Fruit fly (Drosophila melanogaster) whole organism, embryonic: ENCODE measurements around the gene CG8851.

Source experiments
- Adf1 ChIP-seq: fragments of 200-800 bp; sonication (Bioruptor generic); IDR thresholded peaks from 2 replicates; pipeline ENCODE4 v1.3.6; 2022; ENCODE audit warnings: missing biosample characterization, missing genetic modification characterization
- CG10267 ChIP-seq: fragments of 200-800 bp; sonication (Bioruptor generic); optimal IDR thresholded peaks from 2 replicates; lab custom pipeline; 2018; ENCODE audit warnings: missing biosample characterization, mild to moderate bottlenecking, missing genetic modification characterization, moderate library complexity
- CG10431 ChIP-seq: fragments of 200-800 bp; sonication (Bioruptor generic); optimal IDR thresholded peaks from 3 replicates; lab custom pipeline; 2018; ENCODE audit warnings: missing biosample characterization, mild to moderate bottlenecking, missing genetic modification characterization
- CG11456 ChIP-seq: fragments of 200-800 bp; sonication (Bioruptor generic); IDR thresholded peaks from 3 replicates; pipeline ENCODE4 v1.3.6; 2022; ENCODE audit warnings: missing biosample characterization, missing genetic modification characterization
- CG12104 ChIP-seq: fragments of 200-800 bp; sonication (Bioruptor generic); optimal IDR thresholded peaks from 3 replicates; lab custom pipeline; 2016; ENCODE audit warnings: missing biosample characterization, missing genetic modification characterization
- CG12659 ChIP-seq: fragments of 200-800 bp; sonication (Bioruptor generic); optimal IDR thresholded peaks from 3 replicates; lab custom pipeline; 2017; ENCODE audit warnings: mild to moderate bottlenecking, missing biosample characterization, missing genetic modification reagents, missing genetic modification characterization
- CG12942 ChIP-seq: fragments of 200-800 bp; sonication (Bioruptor generic); optimal IDR thresholded peaks from 3 replicates; lab custom pipeline; 2016; ENCODE audit warnings: missing biosample characterization, missing genetic modification characterization
- CG13287 ChIP-seq: fragments of 200-800 bp; sonication (Bioruptor generic); IDR thresholded peaks from 2 replicates; pipeline ENCODE4 v1.3.6; 2022; ENCODE audit warnings: missing biosample characterization, missing genetic modification characterization; ENCODE audit not compliant: partially characterized antibody
- CG14710 ChIP-seq: fragments of 200-800 bp; sonication (Bioruptor generic); optimal IDR thresholded peaks from 3 replicates; lab custom pipeline; 2019; ENCODE audit warnings: missing biosample characterization, mild to moderate bottlenecking, missing genetic modification characterization, moderate library complexity
- CG14860 ChIP-seq: fragments of 200-800 bp; sonication (Bioruptor generic); IDR thresholded peaks from 3 replicates; pipeline ENCODE4 v1.3.6; 2022; ENCODE audit warnings: missing biosample characterization, missing genetic modification characterization; ENCODE audit not compliant: partially characterized antibody
- CG17385 ChIP-seq: fragments of 200-800 bp; sonication (Bioruptor generic); optimal IDR thresholded peaks from 3 replicates; lab custom pipeline; 2018; ENCODE audit warnings: missing biosample characterization, mild to moderate bottlenecking, missing genetic modification characterization
- CG18262 ChIP-seq: fragments of 200-800 bp; optimal IDR thresholded peaks from 3 replicates; lab custom pipeline; 2019; ENCODE audit warnings: missing biosample characterization, mild to moderate bottlenecking, missing genetic modification characterization, moderate library complexity
- CG1832 ChIP-seq: fragments of 200-800 bp; sonication (Bioruptor generic); optimal IDR thresholded peaks from 2 replicates; lab custom pipeline; 2017; ENCODE audit warnings: missing biosample characterization, mild to moderate bottlenecking, missing genetic modification characterization, inconsistent platforms
- CG18619 ChIP-seq: fragments of 200-800 bp; sonication (Bioruptor generic); optimal IDR thresholded peaks from 3 replicates; lab custom pipeline; 2017; ENCODE audit warnings: missing biosample characterization, mild to moderate bottlenecking, missing genetic modification characterization
- CG30403 ChIP-seq: fragments of 200-800 bp; sonication (Bioruptor generic); optimal IDR thresholded peaks from 3 replicates; lab custom pipeline; 2016; ENCODE audit warnings: missing biosample characterization, missing genetic modification characterization
- CG6254 ChIP-seq: fragments of 200-800 bp; sonication (Bioruptor generic); optimal IDR thresholded peaks from 3 replicates; lab custom pipeline; 2017; ENCODE audit warnings: mild to moderate bottlenecking, missing biosample characterization, missing genetic modification reagents, missing genetic modification characterization
- CG7786 ChIP-seq: fragments of 200-800 bp; sonication (Bioruptor generic); optimal IDR thresholded peaks from 2 replicates; lab custom pipeline; 2016; ENCODE audit warnings: missing biosample characterization, missing genetic modification characterization
- CG9727 ChIP-seq: fragments of 200-800 bp; sonication (Bioruptor generic); optimal IDR thresholded peaks from 3 replicates; lab custom pipeline; 2017; ENCODE audit warnings: missing biosample characterization, mild to moderate bottlenecking, missing genetic modification characterization
- Doc2 ChIP-seq: fragments of 200-800 bp; sonication (Bioruptor generic); IDR thresholded peaks from 2 replicates; pipeline ENCODE4 v1.3.6; 2022; ENCODE audit warnings: missing biosample characterization, missing genetic modification characterization
- Ets65A ChIP-seq: fragments of 200-800 bp; sonication (Bioruptor generic); peaks from one replicate; lab custom pipeline; 2016; ENCODE audit warnings: missing biosample characterization, missing genetic modification characterization
- GATAe ChIP-seq: fragments of 200-800 bp; sonication (Bioruptor generic); conservative IDR thresholded peaks from 2 replicates; pipeline ENCODE4 v1.3.6; 2022; ENCODE audit warnings: missing biosample characterization, missing genetic modification characterization
- HmgD ChIP-seq: fragments of 200-800 bp; sonication (Bioruptor generic); optimal IDR thresholded peaks from 3 replicates; lab custom pipeline; 2016; ENCODE audit warnings: missing biosample characterization, missing genetic modification characterization
- Hr3 ChIP-seq: fragments of 200-800 bp; sonication (Bioruptor generic); optimal IDR thresholded peaks from 3 replicates; lab custom pipeline; 2016; ENCODE audit warnings: missing biosample characterization, missing genetic modification characterization
- Hsf ChIP-seq: fragments of 200-800 bp; sonication (Bioruptor generic); optimal IDR thresholded peaks from 3 replicates; lab custom pipeline; 2016; ENCODE audit warnings: missing biosample characterization, missing genetic modification characterization
- Lpt ChIP-seq: fragments of >200 bp; optimal IDR thresholded peaks from 2 replicates; lab custom pipeline; 2018; ENCODE audit warnings: missing biosample characterization, missing genetic modification characterization
- MBD-R2 ChIP-seq: fragments of 200-800 bp; sonication (Bioruptor generic); IDR thresholded peaks from 2 replicates; pipeline ENCODE4 v1.3.6; 2022; ENCODE audit warnings: missing biosample characterization, missing genetic modification characterization
- Max ChIP-seq: fragments of 200-800 bp; sonication (Bioruptor generic); optimal IDR thresholded peaks from 2 replicates; lab custom pipeline; 2016; ENCODE audit warnings: missing biosample characterization, mild to moderate bottlenecking, missing genetic modification characterization
- Med ChIP-seq: fragments of 200-800 bp; sonication (Bioruptor generic); peaks from one replicate; lab custom pipeline; 2016; ENCODE audit warnings: missing biosample characterization, missing genetic modification characterization, mild to moderate bottlenecking, inconsistent platforms, moderate library complexity
- NFAT ChIP-seq: fragments of 200-800 bp; sonication (Bioruptor generic); IDR thresholded peaks from 2 replicates; pipeline ENCODE4 v1.3.6; 2022; ENCODE audit warnings: missing biosample characterization, missing genetic modification characterization
- Neu2 ChIP-seq: fragments of 200-800 bp; sonication (Bioruptor generic); optimal IDR thresholded peaks from 3 replicates; lab custom pipeline; 2016; ENCODE audit warnings: missing biosample characterization, missing genetic modification characterization, borderline replicate concordance
- Pdp1 ChIP-seq, 2 experiments: fragments of 200-800 bp; sonication (Bioruptor generic); optimal IDR thresholded peaks; 3 replicates each; lab custom pipeline; 2016; ENCODE audit warnings: missing biosample characterization in 2 of 2, missing genetic modification characterization in 2 of 2, mild to moderate bottlenecking in 1 of 2, moderate library complexity in 1 of 2
- Rfx ChIP-seq: fragments of 200-800 bp; sonication (Bioruptor generic); IDR thresholded peaks from 2 replicates; pipeline ENCODE4 v1.3.6; 2022; ENCODE audit warnings: missing biosample characterization, missing genetic modification characterization
- bcd ChIP-seq: fragments of 200-800 bp; sonication (Bioruptor generic); optimal IDR thresholded peaks from 2 replicates; lab custom pipeline; 2017; ENCODE audit warnings: missing biosample characterization, mild to moderate bottlenecking, missing genetic modification characterization
- ewg ChIP-seq: fragments of 200-800 bp; sonication (Bioruptor generic); optimal IDR thresholded peaks from 3 replicates; lab custom pipeline; 2017; ENCODE audit warnings: mild to moderate bottlenecking, missing biosample characterization, missing genetic modification reagents, missing genetic modification characterization
- fd3F ChIP-seq: fragments of 200-800 bp; sonication (Bioruptor generic); optimal IDR thresholded peaks from 2 replicates; lab custom pipeline; 2018; ENCODE audit warnings: missing biosample characterization, mild to moderate bottlenecking, missing genetic modification characterization, moderate library complexity
- gsb-n ChIP-seq: fragments of 200-800 bp; sonication (Bioruptor generic); optimal IDR thresholded peaks from 3 replicates; lab custom pipeline; 2018; ENCODE audit warnings: missing biosample characterization, mild to moderate bottlenecking, missing genetic modification characterization
- hkb ChIP-seq, 2 experiments: fragments of 200-800 bp in 1 of 2; fragments of >200 bp in 1 of 2; sonication (Bioruptor generic) in 1 of 2; IDR thresholded peaks in 1 of 2; optimal IDR thresholded peaks in 1 of 2; 2 replicates each; pipeline versions ENCODE4 v1.3.6 to Lab custom; 2017 to 2022; ENCODE audit warnings: missing biosample characterization in 1 of 2, missing genetic modification characterization in 1 of 2
- ind ChIP-seq: fragments of 200-800 bp; sonication (Bioruptor generic); optimal IDR thresholded peaks from 3 replicates; lab custom pipeline; 2016; ENCODE audit warnings: missing biosample characterization, missing genetic modification characterization
- odd ChIP-seq: fragments of 200-800 bp; sonication (Bioruptor generic); optimal IDR thresholded peaks from 2 replicates; lab custom pipeline; 2017; ENCODE audit warnings: missing biosample characterization, mild to moderate bottlenecking, missing genetic modification characterization
- org-1 ChIP-seq: fragments of 200-800 bp; sonication (Bioruptor generic); optimal IDR thresholded peaks from 2 replicates; lab custom pipeline; 2017; ENCODE audit warnings: missing biosample characterization, missing genetic modification characterization
- otp ChIP-seq: fragments of 200-800 bp; sonication (Bioruptor generic); IDR thresholded peaks from 3 replicates; pipeline ENCODE4, ENCODE4 v1.3.6; 2022; ENCODE audit warnings: missing biosample characterization, missing genetic modification characterization
- row ChIP-seq: fragments of 200-800 bp; sonication (Bioruptor generic); IDR thresholded peaks from 3 replicates; pipeline ENCODE4 v1.3.6; 2022; ENCODE audit warnings: missing biosample characterization, missing genetic modification characterization
- salm ChIP-seq: fragments of 200-800 bp; sonication (Bioruptor generic); optimal IDR thresholded peaks from 2 replicates; lab custom pipeline; 2018; ENCODE audit warnings: missing biosample characterization, mild to moderate bottlenecking, missing genetic modification characterization
- sens ChIP-seq: fragments of 200-800 bp; sonication (Bioruptor generic); peaks from one replicate; lab custom pipeline; 2016; ENCODE audit warnings: missing biosample characterization, missing genetic modification characterization
- sqz ChIP-seq: fragments of 200-800 bp; sonication (Bioruptor generic); optimal IDR thresholded peaks from 3 replicates; lab custom pipeline; 2018; ENCODE audit warnings: missing biosample characterization, mild to moderate bottlenecking, missing genetic modification characterization
- tap ChIP-seq: fragments of 200-800 bp; optimal IDR thresholded peaks from 3 replicates; lab custom pipeline; 2019; ENCODE audit warnings: missing biosample characterization, mild to moderate bottlenecking, missing genetic modification characterization, moderate library complexity
- zfh2 ChIP-seq: fragments of 200-800 bp; sonication (Bioruptor generic); optimal IDR thresholded peaks from 2 replicates; lab custom pipeline; 2016; ENCODE audit warnings: missing biosample characterization, missing genetic modification characterization

Gene CG8851

DNA sequence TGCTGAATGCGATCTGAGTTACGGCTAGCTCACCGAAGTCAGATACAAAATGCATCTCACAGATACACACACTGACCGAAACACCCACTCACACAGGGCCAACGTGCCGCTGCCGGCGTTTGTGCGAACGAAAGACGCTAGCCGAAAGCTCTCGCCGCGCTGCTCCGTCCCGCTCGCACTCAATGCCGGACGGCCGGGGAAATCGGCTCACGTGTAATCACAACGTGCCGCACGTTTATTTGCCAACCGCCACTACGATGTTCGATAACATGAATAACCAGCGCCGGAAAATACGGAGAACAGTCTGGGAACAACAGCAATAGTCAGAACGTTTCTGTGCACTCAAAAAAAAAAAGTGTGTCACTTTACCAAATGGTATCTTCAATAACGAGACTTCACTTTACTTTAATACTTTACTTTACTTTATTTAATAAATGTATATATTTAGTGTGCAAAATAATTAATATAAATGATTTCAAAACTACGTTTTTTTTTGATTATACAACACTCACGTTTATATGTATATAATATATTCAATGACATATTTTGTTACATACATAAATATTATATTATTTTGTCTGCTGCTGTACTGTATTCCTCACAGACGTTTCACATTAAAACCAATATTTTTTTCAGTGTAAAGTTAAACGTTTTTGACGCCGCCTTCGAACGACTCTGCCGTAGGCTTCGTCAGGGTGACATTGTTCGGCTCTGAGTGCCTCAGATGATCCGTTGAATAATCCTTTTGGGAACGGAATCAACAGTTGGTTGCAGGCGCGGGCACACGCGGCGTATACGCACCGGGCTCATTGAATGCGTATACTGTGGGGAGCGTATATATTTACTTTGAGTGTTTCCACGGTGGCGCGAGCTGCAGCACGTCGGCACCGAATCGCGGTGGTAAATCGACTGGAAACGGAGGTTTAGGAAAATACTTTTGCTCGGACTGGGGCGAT is 12.0 kb upstream of the CG8851 start, which contains the start of gene tim (continued):
- 0 out of 2 replicates have a peak, but pooled peaks have one; percentile 16 for TF ChIP-seq Rfx (GFP tag; lab: Robert Waterston, UW)
- TF ChIP-seq hkb (optimal IDR thresholded peaks at IDR 0.05; lab: Kevin White, UChicago) = no peak
- peak; percentile 14; the same call in 1 of the 2 replicates for TF ChIP-seq hkb (GFP tag; IDR thresholded peaks at IDR 0.05; lab: Robert Waterston, UW)
- no peak; the same call in 1 of the 2 replicates for TF ChIP-seq MBD-R2 (GFP tag; lab: Robert Waterston, UW)
- TF ChIP-seq Hsf (GFP tag; lab: Kevin White, UChicago) = no peak
- 0 out of 3 replicates have a peak, but pooled peaks have one; percentile 44 for TF ChIP-seq CG11456 (GFP tag; lab: Robert Waterston, UW)
- TF ChIP-seq ind (GFP tag; lab: Kevin White, UChicago) = peak; percentile 28
- TF ChIP-seq gsb-n (tag; lab: Kevin White, UChicago) = peak; percentile 15
- no peak for TF ChIP-seq GATAe (GFP tag; lab: Robert Waterston, UW)
- TF ChIP-seq Ets65A (GFP tag; lab: Kevin White, UChicago) = peak; percentile 69
- TF ChIP-seq sens = peak; percentile 84
- no peak for TF ChIP-seq tap
- peak; percentile 43 for TF ChIP-seq org-1 (GFP tag; lab: Kevin White, UChicago)
- peak; percentile 59 for TF ChIP-seq CG1832 (GFP tag; lab: Kevin White, UChicago)
- TF ChIP-seq Neu2 (GFP tag; lab: Kevin White, UChicago) = no peak
- TF ChIP-seq CG6254 (GFP tag; lab: Kevin White, UChicago) = peak; percentile 21
- peak; percentile 41 for TF ChIP-seq CG18619 (GFP tag; lab: Kevin White, UChicago)
- peak; percentile 1 for TF ChIP-seq salm (tag; lab: Kevin White, UChicago)
- TF ChIP-seq fd3F (GFP tag; lab: Kevin White, UChicago) = no peak
- peak; percentile 43 for TF ChIP-seq CG9727 (GFP tag; lab: Kevin White, UChicago)
- TF ChIP-seq Med (GFP tag; lab: Kevin White, UChicago) = peak; percentile 29
- no peak for TF ChIP-seq CG10431
- TF ChIP-seq CG14710 (tag; lab: Kevin White, UChicago) = peak; percentile 39
- TF ChIP-seq CG10267 (tag; lab: Kevin White, UChicago) = peak; percentile 36
- TF ChIP-seq bcd (GFP tag; lab: Kevin White, UChicago) = peak; percentile 42
- peak; percentile 36 for TF ChIP-seq odd (GFP tag; lab: Kevin White, UChicago)
- peak; percentile 31 for TF ChIP-seq CG12104 (GFP tag; lab: Kevin White, UChicago)
- TF ChIP-seq CG7786 (GFP tag; lab: Kevin White, UChicago) = no peak
- no peak for TF ChIP-seq Lpt (GFP tag; lab: Kevin White, UChicago)
- peak; percentile 14 for TF ChIP-seq ewg (GFP tag; lab: Kevin White, UChicago)
- no peak for TF ChIP-seq sqz (GFP tag; lab: Kevin White, UChicago)
- 0 out of 3 replicates have a peak, but pooled peaks have one; percentile 25 for TF ChIP-seq CG14860 (GFP tag; lab: Robert Waterston, UW)
- TF ChIP-seq CG18262 (tag; lab: Kevin White, UChicago) = peak; percentile 48
- TF ChIP-seq CG13287 (GFP tag; lab: Robert Waterston, UW) = peak; percentile 25; the same call in 1 of the 2 replicates
- peak; percentile 9 for TF ChIP-seq Max (GFP tag; lab: Kevin White, UChicago)
- peak; percentile 20 for TF ChIP-seq Hr3 (GFP tag; lab: Kevin White, UChicago)
- TF ChIP-seq Adf1 (GFP tag; lab: Robert Waterston, UW) = peak; percentile 66; the same call in 1 of the 2 replicates
- TF ChIP-seq CG12659 (GFP tag; lab: Kevin White, UChicago) = peak; percentile 40
- peak; percentile 44 for TF ChIP-seq CG12942 (GFP tag; lab: Kevin White, UChicago)
- peak; percentile 57 for TF ChIP-seq CG30403 (GFP tag; lab: Kevin White, UChicago)
- no peak for TF ChIP-seq Doc2 (GFP tag; lab: Robert Waterston, UW)
- TF ChIP-seq zfh2 (GFP tag; lab: Kevin White, UChicago) = no peak
- no peak for TF ChIP-seq otp (GFP tag; lab: Robert Waterston, UW)
- TF ChIP-seq Pdp1 (GFP tag; optimal IDR thresholded peaks at IDR 0.05; lab: Kevin White, UChicago) = peak in 1 of 2 experiments; percentile 76
- TF ChIP-seq HmgD (GFP tag; lab: Kevin White, UChicago) = no peak
- TF ChIP-seq CG17385 (GFP tag; lab: Kevin White, UChicago) = peak; percentile 44
- 0 out of 2 replicates have a peak, but pooled peaks have one; percentile 16 for TF ChIP-seq NFAT (GFP tag; lab: Robert Waterston, UW)
- peak; percentile 36; the same call in 2 of the 3 replicates for TF ChIP-seq row (GFP tag; lab: Robert Waterston, UW)
